Fruit fly (Drosophila melanogaster): ENCODE measurements around the gene CG2656.

Gene CG2656

dm6 chr3R:7124109-7124639 is 20.4 kb upstream of the CG2656 start, which contains the start of the genes Alh and CG10098 (continued):
- TF ChIP-seq sens-2 (GFP tag; IDR thresholded peaks at IDR 0.05) (peak; percentile 59; the same call in 1 of the 2 replicates), CG11247 (GFP tag; IDR thresholded peaks at IDR 0.05) (peak; percentile 76), bigmax (GFP tag; optimal IDR thresholded peaks at IDR 0.05) (no peak), Hsf (GFP tag; optimal IDR thresholded peaks at IDR 0.05) (peak; percentile 91), CG14441 (GFP tag; IDR thresholded peaks at IDR 0.05) (peak; percentile 72), slbo (GFP tag; IDR thresholded peaks at IDR 0.05) (peak; percentile 93), da (GFP tag; optimal IDR thresholded peaks at IDR 0.05) (peak; percentile 51), tx (GFP tag; optimal IDR thresholded peaks at IDR 0.05) (peak; percentile 83), Atf-2 (GFP tag; optimal IDR thresholded peaks at IDR 0.05) (peak; percentile 77), CG11398 (GFP tag; optimal IDR thresholded peaks at IDR 0.05) (no peak), CG4820 (GFP tag; optimal IDR thresholded peaks at IDR 0.05) (peak; percentile 73), CG17612 (GFP tag; IDR thresholded peaks at IDR 0.05) (peak; percentile 47; the same call in 1 of the 2 replicates), CG3407 (GFP tag; optimal IDR thresholded peaks at IDR 0.05) (peak; percentile 59), lola (GFP tag; optimal IDR thresholded peaks at IDR 0.05) (peak in 1 of 3 experiments; percentile 87), ap (GFP tag; IDR thresholded peaks at IDR 0.05) (no peak; the same call in 1 of the 2 replicates), gce (GFP tag; IDR thresholded peaks at IDR 0.05) (0 out of 3 replicates have a peak, but pooled peaks have one; percentile 54), gcm2 (GFP tag; optimal IDR thresholded peaks at IDR 0.05) (peak; percentile 60), wek (GFP tag; optimal IDR thresholded peaks at IDR 0.05) (no peak), Stat92E (GFP tag; optimal IDR thresholded peaks at IDR 0.05) (no peak), HHEX (GFP tag; optimal IDR thresholded peaks at IDR 0.05) (peak; percentile 79), ash1 (GFP tag; optimal IDR thresholded peaks at IDR 0.05) (no peak), NK7.1 (GFP tag; optimal IDR thresholded peaks at IDR 0.05) (peak; percentile 58), run (tag; optimal IDR thresholded peaks at IDR 0.05) (no peak), CG14667 (GFP tag; IDR thresholded peaks at IDR 0.05) (peak; percentile 80), Meics (GFP tag; optimal IDR thresholded peaks at IDR 0.05) (peak; percentile 77), pho (GFP tag; optimal IDR thresholded peaks at IDR 0.05) (peak; percentile 89), CG2120 (GFP tag; optimal IDR thresholded peaks at IDR 0.05) (peak; percentile 94), prd (optimal IDR thresholded peaks at IDR 0.05) (no peak), prd (GFP tag; IDR thresholded peaks at IDR 0.05) (peak; percentile 87; the same call in 2 of the 3 replicates), CG30020 (tag; optimal IDR thresholded peaks at IDR 0.05) (peak; percentile 73), CG7839 (tag; optimal IDR thresholded peaks at IDR 0.05) (peak; percentile 84), Dp (GFP tag; optimal IDR thresholded peaks at IDR 0.05) (peak; percentile 17), CG33557 (GFP tag; optimal IDR thresholded peaks at IDR 0.05) (peak; percentile 72), lmd (GFP tag; IDR thresholded peaks at IDR 0.05) (peak; percentile 81), CG10209 (GFP tag; optimal IDR thresholded peaks at IDR 0.05) (peak; percentile 74), knrl (GFP tag; IDR thresholded peaks at IDR 0.05; ENCODE audit: partially characterized antibody) (peak; percentile 87; the same call in 2 of the 3 replicates), MESR4 (GFP tag; optimal IDR thresholded peaks at IDR 0.05) (no peak), CG4707 (GFP tag; optimal IDR thresholded peaks at IDR 0.05) (no peak), CG17802 (tag; optimal IDR thresholded peaks at IDR 0.05) (no peak), CG16813 (GFP tag; IDR thresholded peaks at IDR 0.05; ENCODE audit: partially characterized antibody) (peak; percentile 82), ab (GFP tag; optimal IDR thresholded peaks at IDR 0.05) (peak; percentile 83), HLH4C (GFP tag; IDR thresholded peaks at IDR 0.05; ENCODE audit: partially characterized antibody) (peak; percentile 70), Hr3 (GFP tag; optimal IDR thresholded peaks at IDR 0.05) (peak; percentile 88), GATAe (GFP tag; conservative IDR thresholded peaks at IDR 0.05) (no peak), oc (tag; optimal IDR thresholded peaks at IDR 0.05) (no peak), dati (GFP tag; IDR thresholded peaks at IDR 0.05) (0 out of 2 replicates have a peak, but pooled peaks have one; percentile 18), bbx (GFP tag; IDR thresholded peaks at IDR 0.05; ENCODE audit: partially characterized antibody) (peak; percentile 68), CG15696 (tag; optimal IDR thresholded peaks at IDR 0.05) (peak; percentile 87), Gug (GFP tag; IDR thresholded peaks at IDR 0.05) (peak; percentile 94)
